Worm (Caenorhabditis elegans): ENCODE data around the gene B0284.3.

- TF ChIP-seq blmp-1 (tag; optimal IDR thresholded peaks at IDR 0.05): no peak
- TF ChIP-seq aly-2 (tag; optimal IDR thresholded peaks at IDR 0.05): no peak
- TF ChIP-seq nhr-71 (tag; optimal IDR thresholded peaks at IDR 0.05): no peak
- TF ChIP-seq snpc-4 (tag; optimal IDR thresholded peaks at IDR 0.05): no peak
- TF ChIP-seq snu-23 (GFP tag; optimal IDR thresholded peaks at IDR 0.05): no peak
- no peak for TF ChIP-seq pag-3 (tag; optimal IDR thresholded peaks at IDR 0.05; ENCODE audit: borderline replicate concordance, insufficient read depth)
- no peak for TF ChIP-seq lin-39 (tag; optimal IDR thresholded peaks at IDR 0.05)
Measured at ce11 chrIII:4359900-4360299, 19.7 kb downstream of the B0284.3 start.
